Fruit fly (Drosophila melanogaster): Measurements from ENCODE around the gene Polr1C.

Gene Polr1C

DNA sequence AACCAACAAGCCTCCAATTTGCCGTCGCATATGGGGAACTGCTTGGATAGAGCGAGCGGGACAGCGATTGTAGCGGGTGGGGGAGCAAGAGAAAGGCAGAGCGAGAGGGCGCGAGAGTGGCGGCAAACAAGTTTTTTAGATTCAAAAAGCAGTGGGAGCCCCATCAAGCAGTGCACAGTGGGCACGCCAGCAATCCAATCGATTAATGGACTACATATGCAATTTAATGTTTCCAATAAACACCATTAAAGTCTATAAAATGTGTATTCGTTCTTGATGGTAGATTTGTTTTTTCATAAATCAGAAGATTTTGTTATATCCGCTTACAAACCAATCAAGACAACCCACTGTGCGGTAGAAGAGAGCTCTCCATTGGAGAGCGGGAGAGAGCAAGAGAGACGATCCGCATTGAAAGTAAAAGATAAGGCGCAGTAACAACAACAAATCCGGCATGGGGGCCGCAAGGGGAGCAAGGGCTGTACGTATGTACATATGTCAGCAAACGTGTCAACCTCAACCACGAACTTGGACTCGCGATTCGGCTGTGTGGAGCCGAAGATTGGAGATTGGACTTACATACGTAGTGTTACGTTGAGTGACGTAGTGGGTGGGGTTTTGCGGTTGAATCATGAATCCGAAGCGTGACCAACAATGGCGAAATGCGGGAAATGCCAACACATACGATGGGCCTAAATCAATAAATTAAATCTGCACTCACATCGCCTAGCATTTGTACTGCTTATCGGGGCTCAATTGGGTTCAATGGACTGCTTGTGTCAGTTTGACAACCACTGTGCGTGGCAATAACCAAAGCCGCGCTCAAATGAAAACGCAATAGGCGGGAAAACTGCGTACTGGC, 28.8 kb downstream of the Polr1C start (continued):
- TF ChIP-seq CG9705 (GFP tag; optimal IDR thresholded peaks at IDR 0.05) (peak; percentile 96), pan (optimal IDR thresholded peaks at IDR 0.05) (no peak), dmrt93B (GFP tag; optimal IDR thresholded peaks at IDR 0.05) (peak; percentile 98), woc (GFP tag; optimal IDR thresholded peaks at IDR 0.05) (peak; percentile 99), Dfd (GFP tag; optimal IDR thresholded peaks at IDR 0.05) (no peak), h (GFP tag; optimal IDR thresholded peaks at IDR 0.05) (peak; percentile 99), N (GFP tag; optimal IDR thresholded peaks at IDR 0.05) (peak; percentile 88), Myc (optimal IDR thresholded peaks at IDR 0.05) (peak; percentile 37), Rel (GFP tag; optimal IDR thresholded peaks at IDR 0.05) (peak; percentile 95), Rel (tag; optimal IDR thresholded peaks at IDR 0.05) (peak; percentile 97), rgr (GFP tag; optimal IDR thresholded peaks at IDR 0.05) (peak; percentile 99), Hr78 (GFP tag; optimal IDR thresholded peaks at IDR 0.05) (no peak)

DNA sequence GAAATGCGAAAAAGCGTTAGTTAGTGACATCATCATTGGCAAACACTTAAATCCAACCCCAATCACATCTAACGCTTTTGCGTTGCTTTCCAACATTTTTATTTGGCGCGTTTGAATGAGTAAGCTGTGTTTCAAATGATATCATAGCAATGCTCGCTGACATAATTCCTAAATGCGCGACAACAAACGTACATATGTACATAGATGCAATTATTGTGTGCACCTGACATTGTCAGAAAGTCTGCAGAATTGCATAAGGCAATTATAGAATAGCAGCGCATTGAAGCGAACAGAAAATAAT, 29.4 kb downstream of the Polr1C start:
- TF ChIP-seq psq (GFP tag; optimal IDR thresholded peaks at IDR 0.05) (no peak), HLH106 (tag; optimal IDR thresholded peaks at IDR 0.05) (no peak), brk (GFP tag; optimal IDR thresholded peaks at IDR 0.05) (no peak), OdsH (GFP tag; optimal IDR thresholded peaks at IDR 0.05) (no peak), GATAd (GFP tag; optimal IDR thresholded peaks at IDR 0.05) (no peak), Hr83 (GFP tag; optimal IDR thresholded peaks at IDR 0.05; ENCODE audit: poor library complexity, severe bottlenecking) (no peak), CG32264 (GFP tag; optimal IDR thresholded peaks at IDR 0.05) (no peak), Sp1 (GFP tag; optimal IDR thresholded peaks at IDR 0.05) (no peak)

dm6 chr2L:4998571-4999191, 29.9 kb downstream of the Polr1C start:
- TF ChIP-seq Dif (GFP tag; optimal IDR thresholded peaks at IDR 0.05; ENCODE audit: partially characterized antibody) (no peak), Rel (GFP tag; optimal IDR thresholded peaks at IDR 0.05) (no peak), Rel (tag; optimal IDR thresholded peaks at IDR 0.05) (no peak), dsf (GFP tag; optimal IDR thresholded peaks at IDR 0.05; ENCODE audit: borderline replicate concordance) (no peak), Hr78 (GFP tag; optimal IDR thresholded peaks at IDR 0.05) (no peak), dl (GFP tag; optimal IDR thresholded peaks at IDR 0.05; ENCODE audit: insufficient read depth in 1 of 2, partially characterized antibody in 2 of 2) (no peak), CG9705 (GFP tag; optimal IDR thresholded peaks at IDR 0.05) (no peak), h (GFP tag; optimal IDR thresholded peaks at IDR 0.05) (no peak), lola (GFP tag; optimal IDR thresholded peaks at IDR 0.05) (no peak), Mio (GFP tag; optimal IDR thresholded peaks at IDR 0.05) (no peak), sage (GFP tag; optimal IDR thresholded peaks at IDR 0.05) (no peak), Dfd (GFP tag; optimal IDR thresholded peaks at IDR 0.05) (no peak), Sp1 (GFP tag; optimal IDR thresholded peaks at IDR 0.05) (no peak), br (GFP tag; optimal IDR thresholded peaks at IDR 0.05) (no peak), Abd-B (GFP tag; optimal IDR thresholded peaks at IDR 0.05) (no peak)

DNA sequence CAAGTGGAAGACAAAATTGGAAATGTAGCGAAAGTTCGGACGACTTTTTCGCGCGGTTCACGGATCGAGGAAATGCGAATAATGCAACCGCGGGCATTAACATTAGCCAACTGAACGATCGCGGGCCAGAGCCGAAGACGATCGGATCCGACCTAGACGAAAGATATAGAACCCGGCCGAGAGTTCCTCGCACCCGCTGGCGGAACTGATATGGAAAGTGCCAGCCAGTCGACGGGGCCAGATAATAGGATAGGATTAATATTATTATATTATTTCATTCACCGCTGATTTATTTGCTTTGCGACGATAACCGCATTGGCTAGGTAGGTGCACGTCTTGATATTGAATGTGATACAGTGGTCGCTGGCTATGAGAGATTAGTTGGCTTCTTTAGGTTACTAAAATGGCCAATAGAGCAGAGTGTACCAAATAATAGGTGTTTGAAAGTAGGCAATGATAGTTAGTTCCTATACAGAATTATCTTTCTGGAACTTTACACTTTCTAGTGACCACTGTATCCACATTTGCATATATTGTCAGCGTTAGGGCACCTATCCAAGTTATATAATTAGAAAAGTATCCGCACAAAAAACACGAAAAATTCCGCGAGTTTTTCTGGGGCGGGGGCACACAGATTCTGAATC, 30.7 kb downstream of the Polr1C start:
- TF ChIP-seq dmrt93B (GFP tag; optimal IDR thresholded peaks at IDR 0.05) (peak; percentile 23), tai (GFP tag; optimal IDR thresholded peaks at IDR 0.05) (peak; percentile 73), woc (GFP tag; optimal IDR thresholded peaks at IDR 0.05) (no peak), dsf (GFP tag; optimal IDR thresholded peaks at IDR 0.05; ENCODE audit: borderline replicate concordance) (no peak), Dif (GFP tag; optimal IDR thresholded peaks at IDR 0.05; ENCODE audit: partially characterized antibody) (no peak), br (GFP tag; optimal IDR thresholded peaks at IDR 0.05) (peak; percentile 79), dl (GFP tag; optimal IDR thresholded peaks at IDR 0.05; ENCODE audit: insufficient read depth in 1 of 2, partially characterized antibody in 2 of 2) (no peak), N (GFP tag; optimal IDR thresholded peaks at IDR 0.05) (no peak), CG9705 (GFP tag; optimal IDR thresholded peaks at IDR 0.05) (peak; percentile 27), lola (GFP tag; optimal IDR thresholded peaks at IDR 0.05) (no peak), OdsH (GFP tag; optimal IDR thresholded peaks at IDR 0.05) (peak; percentile 59), Abd-B (GFP tag; optimal IDR thresholded peaks at IDR 0.05) (no peak), Sp1 (GFP tag; optimal IDR thresholded peaks at IDR 0.05) (peak; percentile 49), foxo (GFP tag; optimal IDR thresholded peaks at IDR 0.05) (peak; percentile 24 to 84), CrebA (GFP tag; optimal IDR thresholded peaks at IDR 0.05; ENCODE audit: borderline replicate concordance) (peak; percentile 44), psq (GFP tag; optimal IDR thresholded peaks at IDR 0.05) (peak; percentile 7), fru (GFP tag; optimal IDR thresholded peaks at IDR 0.05) (peak; percentile 73), GATAd (GFP tag; optimal IDR thresholded peaks at IDR 0.05) (no peak), Mio (GFP tag; optimal IDR thresholded peaks at IDR 0.05) (peak; percentile 49), Dfd (GFP tag; optimal IDR thresholded peaks at IDR 0.05) (no peak), CG32264 (GFP tag; optimal IDR thresholded peaks at IDR 0.05) (peak; percentile 56), h (GFP tag; optimal IDR thresholded peaks at IDR 0.05) (peak; percentile 85), Rel (GFP tag; optimal IDR thresholded peaks at IDR 0.05) (no peak), Rel (tag; optimal IDR thresholded peaks at IDR 0.05) (peak; percentile 7), ey (GFP tag; optimal IDR thresholded peaks at IDR 0.05) (peak; percentile 81), HLH106 (tag; optimal IDR thresholded peaks at IDR 0.05) (peak; percentile 79), jim (GFP tag; optimal IDR thresholded peaks at IDR 0.05) (no peak), rgr (GFP tag; optimal IDR thresholded peaks at IDR 0.05) (peak; percentile 81), sv (GFP tag; optimal IDR thresholded peaks at IDR 0.05) (peak; percentile 26), Hnf4 (GFP tag; optimal IDR thresholded peaks at IDR 0.05) (peak; percentile 75), brk (GFP tag; optimal IDR thresholded peaks at IDR 0.05) (peak; percentile 25)

Data from whole organism, wandering third instar larva.